Worm (Caenorhabditis elegans): ENCODE results near the gene cct-2.
A peak's percentile ranks its signal among the peaks of the same experiment; 100 is the strongest.

cct-2 gene

ce11 chrII:8931405-8932149, 4.0 kb downstream of the cct-2 start:
- TF ChIP-seq aptf-2 (GFP tag; conservative IDR thresholded peaks at IDR 0.05) (no peak), fkh-3 (tag; optimal IDR thresholded peaks at IDR 0.05) (no peak), attf-5 (GFP tag; optimal IDR thresholded peaks at IDR 0.05) (no peak), nhr-80 (tag; optimal IDR thresholded peaks at IDR 0.05) (peak; percentile 61), attf-3 (GFP tag; conservative IDR thresholded peaks at IDR 0.05) (no peak), egrh-3 (GFP tag; IDR thresholded peaks at IDR 0.05) (peak; percentile 4; the same call in 1 of the 2 replicates), ztf-22 (GFP tag; optimal IDR thresholded peaks at IDR 0.05) (no peak), ztf-18 (tag; optimal IDR thresholded peaks at IDR 0.05) (peak; percentile 19), mxl-1 (tag; optimal IDR thresholded peaks at IDR 0.05) (no peak), mcd-1 (GFP tag; IDR thresholded peaks at IDR 0.05) (0 out of 2 replicates have a peak, but pooled peaks have one; percentile 18), B0019.2 (GFP tag; conservative IDR thresholded peaks at IDR 0.05) (no peak), hmg-1.2 (GFP tag; IDR thresholded peaks at IDR 0.05) (peak; percentile 44; the same call in 1 of the 2 replicates), let-526 (GFP tag; IDR thresholded peaks at IDR 0.05) (no peak), cebp-1 (GFP tag; IDR thresholded peaks at IDR 0.05) (no peak), cebp-1 (tag; optimal IDR thresholded peaks at IDR 0.05) (peak; percentile 41), snpc-4 (GFP tag; optimal IDR thresholded peaks at IDR 0.05) (no peak), snpc-4 (tag; optimal IDR thresholded peaks at IDR 0.05) (peak in 1 of 4 experiments; percentile 10), nhr-179 (tag; optimal IDR thresholded peaks at IDR 0.05) (no peak), ama-1 (optimal IDR thresholded peaks at IDR 0.05) (peak; percentile 61), ama-1 (GFP tag; optimal IDR thresholded peaks at IDR 0.05) (no peak), lin-40 (tag; optimal IDR thresholded peaks at IDR 0.05) (no peak), zfh-2 (GFP tag; conservative IDR thresholded peaks at IDR 0.05) (peak; percentile 51; the same call in 1 of the 2 replicates), let-607 (tag; optimal IDR thresholded peaks at IDR 0.05) (peak in 1 of 2 experiments; percentile 19)

- 0 out of 2 replicates have a peak, but pooled peaks have one; percentile 7 for TF ChIP-seq hsf-1 (GFP tag; IDR thresholded peaks at IDR 0.05)
- TF ChIP-seq zfh-2 (GFP tag; conservative IDR thresholded peaks at IDR 0.05), result peak; percentile 54; the same call in 1 of the 2 replicates
- TF ChIP-seq Y53G8AR.9 (GFP tag; conservative IDR thresholded peaks at IDR 0.05), result 0 out of 2 replicates have a peak, but pooled peaks have one; percentile 3
- TF ChIP-seq aptf-3 (GFP tag; IDR thresholded peaks at IDR 0.05), result no peak
- 0 out of 2 replicates have a peak, but pooled peaks have one; percentile 6 for TF ChIP-seq egl-18 (GFP tag; IDR thresholded peaks at IDR 0.05)
These were observed 4.9 kb downstream of the cct-2 start for ce11 chrII:8932392-8932791.

- TF ChIP-seq ceh-58 (GFP tag; IDR thresholded peaks at IDR 0.05) (0 out of 2 replicates have a peak, but pooled peaks have one; percentile 35), egl-18 (GFP tag; IDR thresholded peaks at IDR 0.05) (0 out of 2 replicates have a peak, but pooled peaks have one; percentile 67), mes-4 (tag; optimal IDR thresholded peaks at IDR 0.05) (no peak), sdz-38 (tag; optimal IDR thresholded peaks at IDR 0.05) (no peak), hrde-1 (tag; optimal IDR thresholded peaks at IDR 0.05; ENCODE audit: borderline replicate concordance) (peak; percentile 79), unc-130 (GFP tag; optimal IDR thresholded peaks at IDR 0.05) (peak; percentile 95), ztf-3 (GFP tag; optimal IDR thresholded peaks at IDR 0.05) (no peak), ccch-3 (GFP tag; optimal IDR thresholded peaks at IDR 0.05) (no peak), dpl-1 (GFP tag; optimal IDR thresholded peaks at IDR 0.05) (peak; percentile 95), madf-10 (tag; optimal IDR thresholded peaks at IDR 0.05) (peak; percentile 62), Y53F4B.3 (GFP tag; IDR thresholded peaks at IDR 0.05) (peak; percentile 44; the same call in 1 of the 2 replicates), B0035.1 (tag; optimal IDR thresholded peaks at IDR 0.05) (peak; percentile 53), madf-3 (GFP tag; IDR thresholded peaks at IDR 0.05) (peak; percentile 93), tbx-9 (tag; optimal IDR thresholded peaks at IDR 0.05; ENCODE audit: borderline replicate concordance) (no peak), lag-1 (GFP tag; IDR thresholded peaks at IDR 0.05) (no peak), rpc-1 (optimal IDR thresholded peaks at IDR 0.05) (no peak), rpc-1 (tag; optimal IDR thresholded peaks at IDR 0.05) (peak; percentile 15), attf-6 (GFP tag; IDR thresholded peaks at IDR 0.05) (peak; percentile 87), cebp-2 (GFP tag; IDR thresholded peaks at IDR 0.05) (no peak)
These were observed 6.3 kb downstream of the cct-2 start, which contains the start of gene T21B10.3 for ce11 chrII:8933693-8934432. TSS of gene T21B10.3 (plus strand) at chrII:8934382.
